Worm (Caenorhabditis elegans) whole organism, L3 larva: ENCODE data around the gene ZK792.12.

Source experiments
- R02D3.7 ChIP-seq: fragments of 150-350 bp; optimal IDR thresholded peaks from 2 replicates; lab custom pipeline; 2014; ENCODE audit warnings: missing biosample characterization, missing genetic modification characterization
- ZK546.5 ChIP-seq: sonication (generic microtip); optimal IDR thresholded peaks from 2 replicates; lab custom pipeline; 2017; ENCODE audit warnings: missing biosample characterization, missing genetic modification characterization
- aly-2 ChIP-seq: fragments of 150-350 bp; optimal IDR thresholded peaks from 2 replicates; lab custom pipeline; 2014; ENCODE audit warnings: missing biosample characterization, missing genetic modification characterization
- ceh-9 ChIP-seq: sonication (generic microtip); optimal IDR thresholded peaks from 2 replicates; lab custom pipeline; 2018; ENCODE audit warnings: missing biosample characterization, missing genetic modification characterization
- daf-12 ChIP-seq: fragments of 150-350 bp; optimal IDR thresholded peaks from 2 replicates; lab custom pipeline; 2014; ENCODE audit warnings: missing biosample characterization, missing genetic modification reagents, missing genetic modification characterization
- egl-5 ChIP-seq: fragments of 150-350 bp; optimal IDR thresholded peaks from 2 replicates; lab custom pipeline; 2017; ENCODE audit warnings: missing biosample characterization, missing genetic modification reagents, missing genetic modification characterization, inconsistent platforms
- fkh-10 ChIP-seq: sonication (generic microtip); optimal IDR thresholded peaks from 2 replicates; lab custom pipeline; 2017; ENCODE audit warnings: missing biosample characterization, missing genetic modification reagents, missing genetic modification characterization
- fos-1 ChIP-seq: fragments of 150-350 bp; optimal IDR thresholded peaks from 2 replicates; lab custom pipeline; 2014; ENCODE audit warnings: missing biosample characterization, missing genetic modification characterization
- nhr-11 ChIP-seq: fragments of 150-350 bp; optimal IDR thresholded peaks from 2 replicates; lab custom pipeline; 2014; ENCODE audit warnings: missing biosample characterization, missing genetic modification characterization
- nhr-76 ChIP-seq: fragments of 150-350 bp; sonication (generic microtip); optimal IDR thresholded peaks from 5 replicates; lab custom pipeline; 2014; ENCODE audit warnings: missing biosample characterization, missing genetic modification characterization
- pqm-1 ChIP-seq: fragments of 150-350 bp; optimal IDR thresholded peaks from 2 replicates; lab custom pipeline; 2017; ENCODE audit warnings: missing biosample characterization, missing genetic modification characterization, inconsistent platforms
- sea-2 ChIP-seq: fragments of 150-350 bp; sonication (generic microtip); optimal IDR thresholded peaks from 4 replicates; lab custom pipeline; 2014; ENCODE audit warnings: missing biosample characterization, missing genetic modification reagents, missing genetic modification characterization
- ztf-4 ChIP-seq: fragments of 150-350 bp; optimal IDR thresholded peaks from 2 replicates; lab custom pipeline; 2014; ENCODE audit warnings: missing biosample characterization, missing genetic modification characterization

DNA sequence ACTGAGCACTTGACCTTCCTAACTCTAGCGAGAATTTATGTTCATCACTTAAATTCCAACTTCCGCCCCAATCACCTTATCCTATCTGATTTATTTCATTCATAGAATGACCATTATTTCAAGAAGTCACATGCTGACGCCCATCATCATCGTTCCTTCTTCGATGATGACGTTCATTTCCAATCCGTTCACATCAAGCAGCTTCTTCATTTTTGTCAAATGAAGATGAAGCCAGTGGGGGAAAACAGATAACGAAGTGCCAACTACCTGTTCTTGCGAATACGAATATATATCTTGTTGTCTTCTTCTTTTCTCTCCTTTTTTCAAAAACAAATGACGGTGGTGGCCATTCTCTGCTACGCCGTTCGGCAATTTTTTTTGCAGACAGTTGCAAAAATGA lies 8.3 kb downstream of the ZK792.12 start:
- TF ChIP-seq ceh-9 (tag; lab: Kevin White, UChicago) (no peak), daf-12 (no peak), sea-2 (GFP tag; lab: Kevin White, UChicago) (no peak), ZK546.5 (tag; lab: Kevin White, UChicago) (no peak), fos-1 (tag; lab: Kevin White, UChicago) (no peak), nhr-11 (tag; lab: Kevin White, UChicago) (no peak), pqm-1 (tag; lab: Kevin White, UChicago) (no peak), R02D3.7 (tag; lab: Kevin White, UChicago) (no peak), ztf-4 (no peak), aly-2 (tag; lab: Kevin White, UChicago) (no peak), fkh-10 (GFP tag; lab: Kevin White, UChicago) (no peak), nhr-76 (tag; lab: Kevin White, UChicago) (no peak), egl-5 (tag; lab: Kevin White, UChicago) (no peak)
